Fruit fly (Drosophila melanogaster): ENCODE data around the gene CG3285.

The CG3285 gene

dm6 chr2L:3376684-3377086, 46.0 kb downstream of the CG3285 start, which contains the start of the genes CG9662 and Ptpa (continued):
- peak; percentile 70 for TF ChIP-seq p53 (GFP tag; optimal IDR thresholded peaks at IDR 0.05)
- TF ChIP-seq schlank (tag; optimal IDR thresholded peaks at IDR 0.05), result peak; percentile 44
- peak; percentile 81 for TF ChIP-seq CG14667 (GFP tag; IDR thresholded peaks at IDR 0.05)
- no peak for TF ChIP-seq TFAM (GFP tag; optimal IDR thresholded peaks at IDR 0.05)
- TF ChIP-seq org-1 (GFP tag; optimal IDR thresholded peaks at IDR 0.05), result peak; percentile 8
- peak; percentile 80 for TF ChIP-seq az2 (GFP tag; optimal IDR thresholded peaks at IDR 0.05)
- no peak for TF ChIP-seq CG12299 (tag; optimal IDR thresholded peaks at IDR 0.05)
- TF ChIP-seq Six4 (GFP tag; optimal IDR thresholded peaks at IDR 0.05), result peak; percentile 65
- TF ChIP-seq CG6654 (GFP tag; optimal IDR thresholded peaks at IDR 0.05), result peak; percentile 32
- TF ChIP-seq tio (GFP tag; optimal IDR thresholded peaks at IDR 0.05), result peak; percentile 72
- no peak for TF ChIP-seq CG2199 (GFP tag; IDR thresholded peaks at IDR 0.05)
- peak; percentile 93 for TF ChIP-seq mam (GFP tag; optimal IDR thresholded peaks at IDR 0.05)
- peak; percentile 43 for TF ChIP-seq CG7556 (GFP tag; optimal IDR thresholded peaks at IDR 0.05)
- TF ChIP-seq chn (GFP tag; optimal IDR thresholded peaks at IDR 0.05), result peak; percentile 88
- TF ChIP-seq bigmax (GFP tag; optimal IDR thresholded peaks at IDR 0.05), result no peak
- peak; percentile 78 for TF ChIP-seq NC2β (GFP tag; optimal IDR thresholded peaks at IDR 0.05)
- TF ChIP-seq CG17328 (GFP tag; IDR thresholded peaks at IDR 0.05), result peak; percentile 66
- peak; percentile 32 for TF ChIP-seq CG4328 (GFP tag; optimal IDR thresholded peaks at IDR 0.05)
- no peak; the same call in 1 of the 2 replicates for TF ChIP-seq GATAe (GFP tag; conservative IDR thresholded peaks at IDR 0.05)
- peak; percentile 69 for TF ChIP-seq Fer2 (tag; optimal IDR thresholded peaks at IDR 0.05)
- TF ChIP-seq HHEX (GFP tag; optimal IDR thresholded peaks at IDR 0.05), result peak; percentile 47
- peak; percentile 60 for TF ChIP-seq CG10959 (GFP tag; IDR thresholded peaks at IDR 0.05)
- no peak for TF ChIP-seq grn (GFP tag; optimal IDR thresholded peaks at IDR 0.05)
- TF ChIP-seq chif (GFP tag; optimal IDR thresholded peaks at IDR 0.05), result peak; percentile 54 to 86
- no peak for TF ChIP-seq toy (GFP tag; IDR thresholded peaks at IDR 0.05)
- TF ChIP-seq CG14710 (tag; optimal IDR thresholded peaks at IDR 0.05), result peak; percentile 90
- TF ChIP-seq CG6854 (GFP tag; optimal IDR thresholded peaks at IDR 0.05), result no peak
- TF ChIP-seq ewg (GFP tag; optimal IDR thresholded peaks at IDR 0.05), result peak; percentile 88
- TF ChIP-seq CG32772 (GFP tag; IDR thresholded peaks at IDR 0.05), result peak; percentile 76
- peak; percentile 85 for TF ChIP-seq hbn (GFP tag; IDR thresholded peaks at IDR 0.05; ENCODE audit: partially characterized antibody)
- peak; percentile 48 for TF ChIP-seq CG8388 (GFP tag; optimal IDR thresholded peaks at IDR 0.05)
- TF ChIP-seq bcd (GFP tag; optimal IDR thresholded peaks at IDR 0.05), result peak; percentile 78
- TF ChIP-seq CHES-1-like (GFP tag; optimal IDR thresholded peaks at IDR 0.05), result peak; percentile 88
- no peak for TF ChIP-seq nerfin-1 (tag; optimal IDR thresholded peaks at IDR 0.05)
- TF ChIP-seq shn (GFP tag; optimal IDR thresholded peaks at IDR 0.05), result peak; percentile 86
- TF ChIP-seq CG12659 (GFP tag; optimal IDR thresholded peaks at IDR 0.05), result peak; percentile 85
- TF ChIP-seq gfzf (GFP tag; optimal IDR thresholded peaks at IDR 0.05), result peak; percentile 59
- TF ChIP-seq CG6765 (GFP tag; optimal IDR thresholded peaks at IDR 0.05), result no peak
- peak; percentile 80 for TF ChIP-seq trem (tag; optimal IDR thresholded peaks at IDR 0.05)
- no peak for TF ChIP-seq CG17912 (GFP tag; optimal IDR thresholded peaks at IDR 0.05)
- TF ChIP-seq CG10543 (GFP tag; optimal IDR thresholded peaks at IDR 0.05), result peak; percentile 45
- peak; percentile 10 for TF ChIP-seq Hey (tag; optimal IDR thresholded peaks at IDR 0.05)
- peak; percentile 41 for TF ChIP-seq btn (GFP tag; optimal IDR thresholded peaks at IDR 0.05)
- no peak for TF ChIP-seq stc (GFP tag; IDR thresholded peaks at IDR 0.05)
- TF ChIP-seq ase (GFP tag; IDR thresholded peaks at IDR 0.05), result peak; percentile 52; the same call in 1 of the 3 replicates
- TF ChIP-seq CG33213 (GFP tag; optimal IDR thresholded peaks at IDR 0.05), result peak; percentile 77
- TF ChIP-seq NFAT (GFP tag; IDR thresholded peaks at IDR 0.05), result peak; percentile 72
- TF ChIP-seq Side (GFP tag; optimal IDR thresholded peaks at IDR 0.05), result peak; percentile 74
- TF ChIP-seq her (GFP tag; optimal IDR thresholded peaks at IDR 0.05), result peak; percentile 71
- TF ChIP-seq CG13123 (GFP tag; optimal IDR thresholded peaks at IDR 0.05), result peak; percentile 57
- no peak for TF ChIP-seq en (GFP tag; optimal IDR thresholded peaks at IDR 0.05)
- peak; percentile 82 for TF ChIP-seq tin (GFP tag; optimal IDR thresholded peaks at IDR 0.05)

Data from whole organism, embryonic.